Worm (Caenorhabditis elegans): ENCODE measurements around the gene C49F8.1.

The C49F8.1 gene

DNA sequence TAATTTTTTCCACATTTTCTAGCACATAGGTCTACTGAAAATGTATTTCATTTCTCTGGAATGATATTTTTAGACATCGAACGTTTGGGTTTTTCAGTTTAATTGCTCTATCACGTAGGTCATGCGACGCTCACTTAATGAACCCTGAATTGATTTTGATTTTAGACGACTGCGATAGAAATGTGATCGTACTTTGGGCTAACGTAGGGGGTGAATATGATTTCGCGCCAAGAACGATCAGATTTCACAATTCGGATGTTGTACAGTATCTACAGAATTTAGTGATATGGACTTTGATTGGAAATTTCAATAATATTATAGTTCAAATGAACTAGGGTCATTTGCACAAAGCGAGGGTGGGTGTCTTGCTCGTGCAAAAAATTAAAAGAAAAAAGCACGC, 12.6 kb downstream of the C49F8.1 start:
- TF ChIP-seq ztf-4 (tag; optimal IDR thresholded peaks at IDR 0.05) (no peak), isw-1 (GFP tag; IDR thresholded peaks at IDR 0.05) (no peak), irx-1 (tag; optimal IDR thresholded peaks at IDR 0.05) (no peak), hlh-4 (tag; optimal IDR thresholded peaks at IDR 0.05) (no peak), snpc-4 (tag; optimal IDR thresholded peaks at IDR 0.05) (no peak), mdl-1 (tag; optimal IDR thresholded peaks at IDR 0.05) (peak in 1 of 2 experiments; percentile 24), ztf-11 (tag; optimal IDR thresholded peaks at IDR 0.05) (no peak), nhr-84 (tag; optimal IDR thresholded peaks at IDR 0.05) (no peak), nhr-19 (GFP tag; conservative IDR thresholded peaks at IDR 0.05) (peak; percentile 82), lin-15B (tag; optimal IDR thresholded peaks at IDR 0.05) (no peak), fkh-4 (tag; optimal IDR thresholded peaks at IDR 0.05; ENCODE audit: borderline replicate concordance) (no peak), nhr-85 (tag) (peak; percentile 71), aha-1 (tag; optimal IDR thresholded peaks at IDR 0.05) (no peak), ceh-82 (tag; optimal IDR thresholded peaks at IDR 0.05) (no peak), lin-14 (GFP tag; optimal IDR thresholded peaks at IDR 0.05) (peak; percentile 24), skn-1 (tag; optimal IDR thresholded peaks at IDR 0.05) (no peak), snu-23 (GFP tag; optimal IDR thresholded peaks at IDR 0.05) (peak; percentile 27), nhr-71 (tag; optimal IDR thresholded peaks at IDR 0.05) (peak; percentile 41), lin-35 (GFP tag; optimal IDR thresholded peaks at IDR 0.05) (peak in 1 of 2 experiments; percentile 45), blmp-1 (tag; optimal IDR thresholded peaks at IDR 0.05) (peak; percentile 0), sup-37 (GFP tag; optimal IDR thresholded peaks at IDR 0.05) (no peak), grh-1 (GFP tag; IDR thresholded peaks at IDR 0.05) (no peak), mef-2 (tag; optimal IDR thresholded peaks at IDR 0.05) (no peak), dsc-1 (tag; optimal IDR thresholded peaks at IDR 0.05) (no peak), elt-3 (tag; optimal IDR thresholded peaks at IDR 0.05) (peak in 1 of 6 experiments; percentile 52), nhr-20 (tag; optimal IDR thresholded peaks at IDR 0.05) (peak; percentile 70), C34B4.2 (tag; optimal IDR thresholded peaks at IDR 0.05) (no peak), tbx-2 (tag; optimal IDR thresholded peaks at IDR 0.05) (peak; percentile 23), F16B12.6 (tag; optimal IDR thresholded peaks at IDR 0.05) (no peak), pqm-1 (tag; optimal IDR thresholded peaks at IDR 0.05) (no peak), nhr-90 (tag; optimal IDR thresholded peaks at IDR 0.05; ENCODE audit: poor library complexity) (peak; percentile 16), C16A3.4 (tag; optimal IDR thresholded peaks at IDR 0.05) (no peak), ces-1 (GFP tag; optimal IDR thresholded peaks at IDR 0.05) (no peak), fkh-10 (GFP tag; optimal IDR thresholded peaks at IDR 0.05) (no peak), fos-1 (tag; optimal IDR thresholded peaks at IDR 0.05) (no peak)

- TF ChIP-seq efl-1 (optimal IDR thresholded peaks at IDR 0.05) (no peak), efl-1 (GFP tag; optimal IDR thresholded peaks at IDR 0.05 in 1 of 2) (peak in 1 of 2 experiments; percentile 69), unc-86 (tag; optimal IDR thresholded peaks at IDR 0.05) (no peak), xbp-1 (tag; optimal IDR thresholded peaks at IDR 0.05) (no peak), C16A3.4 (tag; optimal IDR thresholded peaks at IDR 0.05) (peak; percentile 18), mep-1 (tag; optimal IDR thresholded peaks at IDR 0.05) (peak; percentile 41), snu-23 (GFP tag; optimal IDR thresholded peaks at IDR 0.05) (peak; percentile 74), hlh-4 (tag; optimal IDR thresholded peaks at IDR 0.05) (no peak), nhr-19 (GFP tag; conservative IDR thresholded peaks at IDR 0.05) (peak; percentile 88), nhr-12 (tag; optimal IDR thresholded peaks at IDR 0.05) (no peak), ama-1 (optimal IDR thresholded peaks at IDR 0.05) (peak; percentile 56), hpl-2 (GFP tag; optimal IDR thresholded peaks at IDR 0.05) (no peak), skn-1 (tag; optimal IDR thresholded peaks at IDR 0.05) (peak; percentile 36), swsn-7 (tag; optimal IDR thresholded peaks at IDR 0.05) (no peak), ztf-4 (tag; optimal IDR thresholded peaks at IDR 0.05) (peak; percentile 9), mdl-1 (tag; optimal IDR thresholded peaks at IDR 0.05) (peak in 1 of 2 experiments; percentile 44), lin-35 (GFP tag; optimal IDR thresholded peaks at IDR 0.05) (peak in 1 of 2 experiments; percentile 30), tbx-2 (tag; optimal IDR thresholded peaks at IDR 0.05) (peak; percentile 66), mab-9 (GFP tag; IDR thresholded peaks at IDR 0.05) (no peak), rnt-1 (tag; optimal IDR thresholded peaks at IDR 0.05) (peak; percentile 63), nhr-71 (tag; optimal IDR thresholded peaks at IDR 0.05) (peak; percentile 76), nhr-20 (tag; optimal IDR thresholded peaks at IDR 0.05) (peak; percentile 67), dsc-1 (tag; optimal IDR thresholded peaks at IDR 0.05) (peak; percentile 2), nhr-47 (tag; optimal IDR thresholded peaks at IDR 0.05) (peak; percentile 46), nhr-84 (tag; optimal IDR thresholded peaks at IDR 0.05) (no peak), zag-1 (tag; optimal IDR thresholded peaks at IDR 0.05) (no peak), lsy-2 (tag; optimal IDR thresholded peaks at IDR 0.05) (peak in 1 of 2 experiments; percentile 18), unc-130 (tag; optimal IDR thresholded peaks at IDR 0.05) (no peak), blmp-1 (tag; optimal IDR thresholded peaks at IDR 0.05) (peak; percentile 9)
Observed at ce11 chrX:13350804-13351747, 13.7 kb downstream of the C49F8.1 start, which contains the start of gene mxl-3. Gene mxl-3 (minus strand): TSS chrX:13350804.

Measured in whole organism, L1 larva.